Fruit fly (Drosophila melanogaster) whole organism, wandering third instar larva: ENCODE measurements around the gene CG10341.

Experiments
- lola ChIP-seq: fragments of >200 bp; optimal IDR thresholded peaks from 2 replicates; lab custom pipeline; 2017; ENCODE audit warnings: missing biosample characterization, missing genetic modification characterization
- psq ChIP-seq: fragments of 200-800 bp; sonication (Bioruptor generic); optimal IDR thresholded peaks from 3 replicates; lab custom pipeline; 2017; ENCODE audit warnings: missing biosample characterization, mild to moderate bottlenecking, missing genetic modification characterization, moderate library complexity
- tai ChIP-seq: sonication (Bioruptor generic); optimal IDR thresholded peaks from 2 replicates; lab custom pipeline; 2016; ENCODE audit warnings: missing biosample characterization, missing genetic modification characterization

DNA sequence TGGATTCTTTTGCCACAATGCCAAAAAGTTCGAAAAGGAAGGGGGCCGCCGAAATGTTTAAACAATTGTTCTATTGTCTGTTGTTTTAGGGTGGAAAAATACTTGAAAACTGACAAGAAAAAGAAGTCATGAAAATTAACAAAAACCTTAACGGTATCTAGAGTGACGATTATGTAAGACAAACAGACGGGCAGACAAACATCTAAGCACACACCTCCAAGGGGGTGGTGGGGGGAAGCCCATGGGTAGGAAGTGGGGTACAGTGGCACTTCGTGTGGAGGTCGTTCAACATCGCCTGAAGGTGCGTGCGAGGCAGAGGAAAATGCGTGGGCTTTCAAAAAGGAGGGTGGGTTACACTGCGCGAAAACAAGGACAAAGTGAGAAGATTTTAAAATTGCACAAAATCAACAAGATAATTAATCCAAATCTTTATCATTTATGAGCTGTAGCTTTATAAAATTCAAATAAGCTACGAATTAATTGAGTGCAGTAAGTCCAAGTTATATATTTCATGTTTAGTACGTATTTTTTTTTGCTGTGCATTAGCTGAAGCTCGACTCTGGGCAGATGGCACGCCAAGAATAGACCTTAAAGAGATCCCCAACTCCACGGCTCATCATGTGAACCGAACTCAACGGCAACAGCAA, 19.0 kb downstream of the CG10341 start:
- TF ChIP-seq lola (GFP tag; lab: Kevin White, UChicago) (no peak), psq (GFP tag; lab: Kevin White, UChicago) (no peak), tai (GFP tag; lab: Kevin White, UChicago) (no peak)
